Worm (Caenorhabditis elegans): ENCODE measurements around the gene C34D4.10.

- no peak for TF ChIP-seq lin-13 (GFP tag; optimal IDR thresholded peaks at IDR 0.05)
- no peak for TF ChIP-seq fkh-10 (GFP tag; optimal IDR thresholded peaks at IDR 0.05)
Observed at ce11 chrIV:7152409-7152808, 31.2 kb upstream of the C34D4.10 start, which contains the start of gene col-113.

Data from whole organism, L4 larva.